Worm (Caenorhabditis elegans) whole organism, midembryonic: ENCODE data around the gene C48B4.11.

Experiments used
- T22C8.4 ChIP-seq: fragments of 200-800 bp; sonication (Bioruptor generic); IDR thresholded peaks from 2 replicates; pipeline ENCODE4 v1.3.6; 2022; ENCODE audit warnings: missing genetic modification characterization, missing compliant biosample characterization
- cog-1 ChIP-seq: sonication (generic microtip); optimal IDR thresholded peaks from 2 replicates; lab custom pipeline; 2016; ENCODE audit warnings: missing genetic modification characterization, missing compliant biosample characterization
- flt-1 ChIP-seq: fragments of 200-800 bp; sonication (Bioruptor generic); IDR thresholded peaks from 2 replicates; pipeline ENCODE4 v1.3.6; 2022; ENCODE audit warnings: missing genetic modification characterization, missing compliant biosample characterization
- ref-1 ChIP-seq: fragments of 200-800 bp; sonication (Bioruptor generic); conservative IDR thresholded peaks from 2 replicates; pipeline ENCODE4 v1.3.6; 2022; ENCODE audit warnings: missing genetic modification reagents, missing genetic modification characterization, missing compliant biosample characterization
- tab-1 ChIP-seq: fragments of 200-800 bp; sonication (Bioruptor generic); IDR thresholded peaks from 2 replicates; pipeline ENCODE4 v1.3.6; 2022; ENCODE audit warnings: missing genetic modification characterization, missing compliant biosample characterization
- ztf-29 ChIP-seq: fragments of 200-800 bp; sonication (Bioruptor generic); IDR thresholded peaks from 2 replicates; pipeline ENCODE4 v1.3.6; 2022; ENCODE audit warnings: missing genetic modification reagents, missing genetic modification characterization, missing compliant biosample characterization

ce11 chrIII:9615114-9615513 is 49.2 kb upstream of the C48B4.11 start:
- no peak for TF ChIP-seq ref-1 (GFP tag; lab: Robert Waterston, UW)
- TF ChIP-seq T22C8.4 (GFP tag; lab: Robert Waterston, UW): no peak
- no peak for TF ChIP-seq tab-1
- no peak for TF ChIP-seq cog-1 (tag; lab: Kevin White, UChicago)
- no peak for TF ChIP-seq flt-1 (GFP tag; lab: Robert Waterston, UW)
- TF ChIP-seq ztf-29: no peak
